Worm (Caenorhabditis elegans) whole organism, L3 larva: Measurements from ENCODE around the gene tsp-2.

Source experiments
- jun-1 ChIP-seq: fragments of 150-350 bp; optimal IDR thresholded peaks from 2 replicates; lab custom pipeline; 2014; ENCODE audit warnings: missing biosample characterization, missing genetic modification reagents, missing genetic modification characterization
- unc-39 ChIP-seq: sonication (generic microtip); optimal IDR thresholded peaks from 4 replicates; lab custom pipeline; 2017; ENCODE audit warnings: missing biosample characterization, missing genetic modification characterization
- zag-1 ChIP-seq: fragments of 150-350 bp; optimal IDR thresholded peaks from 2 replicates; lab custom pipeline; 2014; ENCODE audit warnings: missing biosample characterization, missing genetic modification characterization
- ztf-4 ChIP-seq: fragments of 150-350 bp; optimal IDR thresholded peaks from 2 replicates; lab custom pipeline; 2014; ENCODE audit warnings: missing biosample characterization, missing genetic modification characterization

DNA sequence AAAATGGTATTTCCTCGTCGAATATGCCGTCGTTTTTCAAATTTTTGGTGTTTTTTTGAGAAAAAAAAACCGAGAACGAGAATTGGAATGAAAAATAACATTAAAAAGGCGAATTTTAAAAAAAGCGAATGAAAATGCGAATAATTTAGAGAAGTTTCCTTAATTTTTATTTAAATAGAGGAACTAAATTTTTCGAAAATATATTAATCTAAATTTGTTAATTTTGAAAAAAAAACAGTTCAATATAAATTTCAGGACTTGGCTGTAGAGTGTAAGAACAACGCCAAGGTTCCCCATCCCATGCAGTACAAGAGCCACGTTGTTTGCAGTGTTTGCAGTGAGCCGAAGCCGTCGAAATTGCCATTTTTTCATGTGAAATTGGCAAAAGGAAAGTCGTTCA is 47.2 kb downstream of the tsp-2 start, which contains the start of gene C50C3.19:
- TF ChIP-seq zag-1 (tag; lab: Kevin White, UChicago) (no peak), jun-1 (tag; lab: Kevin White, UChicago) (no peak), unc-39 (tag; lab: Kevin White, UChicago) (no peak), ztf-4 (tag; lab: Kevin White, UChicago) (no peak)
